Fruit fly (Drosophila melanogaster) whole organism, embryonic: ENCODE data around the gene Atox1.
A peak's percentile ranks its signal among the peaks of the same experiment; 100 is the strongest.

ENCODE experiments used
- Aef1 ChIP-seq: fragments of 200-800 bp; sonication (Bioruptor generic); IDR thresholded peaks from 3 replicates; pipeline ENCODE4 v1.3.6; 2022; ENCODE audit warnings: missing biosample characterization, missing genetic modification characterization
- Antp ChIP-seq: fragments of 200-800 bp; sonication (Bioruptor generic); optimal IDR thresholded peaks from 3 replicates; lab custom pipeline; 2016; ENCODE audit warnings: missing biosample characterization, missing genetic modification characterization
- Atf3 ChIP-seq: fragments of 200-800 bp; sonication (Bioruptor generic); optimal IDR thresholded peaks from 3 replicates; lab custom pipeline; 2016; ENCODE audit warnings: missing biosample characterization, missing genetic modification characterization
- Awh ChIP-seq: fragments of 200-800 bp; sonication (Bioruptor generic); IDR thresholded peaks from 2 replicates; pipeline ENCODE4, ENCODE4 v1.3.6; 2022; ENCODE audit warnings: missing biosample characterization, missing genetic modification characterization
- Bteb2 ChIP-seq: fragments of 200-800 bp; sonication (Bioruptor generic); optimal IDR thresholded peaks from 2 replicates; lab custom pipeline; 2016; ENCODE audit warnings: missing biosample characterization, missing genetic modification characterization
- CG12299 ChIP-seq: fragments of 200-800 bp; sonication (Bioruptor generic); optimal IDR thresholded peaks from 2 replicates; lab custom pipeline; 2018; ENCODE audit warnings: missing biosample characterization, mild to moderate bottlenecking, missing genetic modification characterization
- CG13287 ChIP-seq: fragments of 200-800 bp; sonication (Bioruptor generic); IDR thresholded peaks from 2 replicates; pipeline ENCODE4 v1.3.6; 2022; ENCODE audit warnings: missing biosample characterization, missing genetic modification characterization; ENCODE audit not compliant: partially characterized antibody
- CG13894 ChIP-seq: fragments of 200-800 bp; sonication (Bioruptor generic); optimal IDR thresholded peaks from 3 replicates; lab custom pipeline; 2018; ENCODE audit warnings: missing biosample characterization, mild to moderate bottlenecking, missing genetic modification characterization, moderate library complexity
- CG15601 ChIP-seq: fragments of 200-800 bp; sonication (Bioruptor generic); optimal IDR thresholded peaks from 3 replicates; lab custom pipeline; 2019; ENCODE audit warnings: missing biosample characterization, mild to moderate bottlenecking, missing genetic modification characterization, moderate library complexity
- CG16815 ChIP-seq: fragments of 200-800 bp; sonication (Bioruptor generic); optimal IDR thresholded peaks from 3 replicates; lab custom pipeline; 2017; ENCODE audit warnings: missing biosample characterization, mild to moderate bottlenecking, missing genetic modification characterization
- CG17359 ChIP-seq: fragments of 200-800 bp; sonication (Bioruptor generic); optimal IDR thresholded peaks from 3 replicates; lab custom pipeline; 2018; ENCODE audit warnings: missing biosample characterization, mild to moderate bottlenecking, missing genetic modification characterization, moderate library complexity
- CG17802 ChIP-seq: fragments of 200-800 bp; sonication (Bioruptor generic); optimal IDR thresholded peaks from 2 replicates; lab custom pipeline; 2018; ENCODE audit warnings: missing biosample characterization, mild to moderate bottlenecking, missing genetic modification characterization, moderate library complexity
- CG2889 ChIP-seq: fragments of 200-800 bp; sonication (Bioruptor generic); IDR thresholded peaks from 3 replicates; pipeline ENCODE4 v1.3.6; 2022; ENCODE audit warnings: missing biosample characterization, missing genetic modification characterization
- CG31224 ChIP-seq: fragments of 200-800 bp; sonication (Bioruptor generic); IDR thresholded peaks from 2 replicates; pipeline ENCODE4 v1.3.6; 2022; ENCODE audit warnings: missing biosample characterization, missing genetic modification characterization
- CG32772 ChIP-seq: fragments of 200-800 bp; sonication (Bioruptor generic); IDR thresholded peaks from 2 replicates; pipeline ENCODE4 v1.3.6; 2022; ENCODE audit warnings: missing biosample characterization, missing genetic modification characterization
- CG8944 ChIP-seq: fragments of 200-800 bp; sonication (Bioruptor generic); optimal IDR thresholded peaks from 3 replicates; lab custom pipeline; 2016; ENCODE audit warnings: missing biosample characterization, missing genetic modification characterization
- CG9437 ChIP-seq: fragments of 200-800 bp; sonication (Bioruptor generic); optimal IDR thresholded peaks from 2 replicates; lab custom pipeline; 2018; ENCODE audit warnings: missing biosample characterization, mild to moderate bottlenecking, missing genetic modification characterization
- Camta ChIP-seq: fragments of 200-800 bp; sonication (Bioruptor generic); optimal IDR thresholded peaks from 2 replicates; lab custom pipeline; 2016; ENCODE audit warnings: missing biosample characterization, missing genetic modification characterization
- Chrac-16 ChIP-seq: fragments of 200-800 bp; sonication (Bioruptor generic); optimal IDR thresholded peaks from 3 replicates; lab custom pipeline; 2016; ENCODE audit warnings: missing biosample characterization, missing genetic modification characterization
- CoRest ChIP-seq: fragments of 200-800 bp; sonication (Bioruptor generic); optimal IDR thresholded peaks from 3 replicates; lab custom pipeline; 2018; ENCODE audit warnings: missing biosample characterization, mild to moderate bottlenecking, missing genetic modification characterization, moderate library complexity
- Dbx ChIP-seq: fragments of 200-800 bp; sonication (Bioruptor generic); IDR thresholded peaks from 3 replicates; pipeline ENCODE4 v1.3.6; 2022; ENCODE audit warnings: missing biosample characterization, missing genetic modification characterization
- E2f1 ChIP-seq: fragments of 200-800 bp; sonication (Bioruptor generic); IDR thresholded peaks from 2 replicates; pipeline ENCODE4 v1.3.6; 2022; ENCODE audit warnings: missing biosample characterization, missing genetic modification characterization
- HLH54F ChIP-seq: fragments of 200-800 bp; sonication (Bioruptor generic); optimal IDR thresholded peaks from 3 replicates; lab custom pipeline; 2016; ENCODE audit warnings: missing biosample characterization, missing genetic modification characterization
- Myb ChIP-seq: fragments of 200-800 bp; sonication (Bioruptor generic); optimal IDR thresholded peaks from 2 replicates; lab custom pipeline; 2016; ENCODE audit warnings: missing biosample characterization, missing genetic modification characterization
- Opbp ChIP-seq: fragments of 200-800 bp; sonication (Bioruptor generic); IDR thresholded peaks from 3 replicates; pipeline ENCODE4 v1.3.6; 2022; ENCODE audit warnings: missing biosample characterization, missing genetic modification characterization; ENCODE audit not compliant: partially characterized antibody
- Rfx ChIP-seq: fragments of 200-800 bp; sonication (Bioruptor generic); IDR thresholded peaks from 2 replicates; pipeline ENCODE4 v1.3.6; 2022; ENCODE audit warnings: missing biosample characterization, missing genetic modification characterization
- Sin3A ChIP-seq: fragments of >200 bp; optimal IDR thresholded peaks from 2 replicates; lab custom pipeline; 2018
- Sox102F ChIP-seq: fragments of 200-800 bp; sonication (Bioruptor generic); optimal IDR thresholded peaks from 2 replicates; lab custom pipeline; 2018; ENCODE audit warnings: missing biosample characterization, mild to moderate bottlenecking, missing genetic modification characterization, moderate library complexity
- Sry-δ ChIP-seq: fragments of 200-800 bp; sonication (Bioruptor generic); optimal IDR thresholded peaks from 2 replicates; lab custom pipeline; 2016; ENCODE audit warnings: missing biosample characterization, missing genetic modification characterization
- Ssrp ChIP-seq: fragments of 200-800 bp; sonication (Bioruptor generic); optimal IDR thresholded peaks from 2 replicates; lab custom pipeline; 2018; ENCODE audit warnings: missing biosample characterization, mild to moderate bottlenecking, missing genetic modification characterization, moderate library complexity
- Xrp1 ChIP-seq: fragments of 200-800 bp; sonication (Bioruptor generic); IDR thresholded peaks from 2 replicates; pipeline ENCODE4 v1.3.6; 2022; ENCODE audit warnings: missing biosample characterization, missing genetic modification characterization
- al ChIP-seq: fragments of 200-800 bp; sonication (Bioruptor generic); IDR thresholded peaks from 2 replicates; pipeline ENCODE4 v1.3.6; 2022; ENCODE audit warnings: missing biosample characterization, missing genetic modification characterization
- bcd ChIP-seq: fragments of 200-800 bp; sonication (Bioruptor generic); optimal IDR thresholded peaks from 2 replicates; lab custom pipeline; 2017; ENCODE audit warnings: missing biosample characterization, mild to moderate bottlenecking, missing genetic modification characterization
- chif ChIP-seq, 2 experiments: fragments of 200-800 bp; sonication (Bioruptor generic); optimal IDR thresholded peaks; 3 replicates each; lab custom pipeline; 2016; ENCODE audit warnings: missing biosample characterization in 2 of 2, missing genetic modification characterization in 2 of 2
- crc ChIP-seq: fragments of 200-800 bp; sonication (Bioruptor generic); optimal IDR thresholded peaks from 2 replicates; lab custom pipeline; 2016; ENCODE audit warnings: missing biosample characterization, missing genetic modification characterization
- esg ChIP-seq: fragments of 200-800 bp; sonication (Bioruptor generic); conservative IDR thresholded peaks from 2 replicates; pipeline ENCODE4 v1.3.6; 2022; ENCODE audit warnings: missing biosample characterization, missing genetic modification characterization
- ewg ChIP-seq: fragments of 200-800 bp; sonication (Bioruptor generic); optimal IDR thresholded peaks from 3 replicates; lab custom pipeline; 2017; ENCODE audit warnings: mild to moderate bottlenecking, missing biosample characterization, missing genetic modification reagents, missing genetic modification characterization
- fd3F ChIP-seq: fragments of 200-800 bp; sonication (Bioruptor generic); optimal IDR thresholded peaks from 2 replicates; lab custom pipeline; 2018; ENCODE audit warnings: missing biosample characterization, mild to moderate bottlenecking, missing genetic modification characterization, moderate library complexity
- h ChIP-seq: fragments of >200 bp; optimal IDR thresholded peaks from 2 replicates; lab custom pipeline; 2017
- kay ChIP-seq: fragments of 200-800 bp; sonication (Bioruptor generic); optimal IDR thresholded peaks from 2 replicates; lab custom pipeline; 2016; ENCODE audit warnings: missing biosample characterization, missing genetic modification characterization
- ken ChIP-seq: fragments of 200-800 bp; sonication (Bioruptor generic); IDR thresholded peaks from 3 replicates; pipeline ENCODE4 v1.3.6; 2022; ENCODE audit warnings: missing biosample characterization, missing genetic modification characterization
- mam ChIP-seq: fragments of 200-800 bp; sonication (Bioruptor generic); optimal IDR thresholded peaks from 3 replicates; lab custom pipeline; 2016; ENCODE audit warnings: missing biosample characterization, missing genetic modification characterization
- nerfin-1 ChIP-seq: fragments of 200-800 bp; sonication (Bioruptor generic); optimal IDR thresholded peaks from 3 replicates; lab custom pipeline; 2019; ENCODE audit warnings: missing biosample characterization, mild to moderate bottlenecking, missing genetic modification characterization, moderate library complexity
- pho ChIP-seq: fragments of 200-800 bp; sonication (Bioruptor generic); optimal IDR thresholded peaks from 2 replicates; lab custom pipeline; 2016; ENCODE audit warnings: missing biosample characterization, missing genetic modification characterization
- pnt ChIP-seq: fragments of 200-800 bp; sonication (Bioruptor generic); optimal IDR thresholded peaks from 3 replicates; lab custom pipeline; 2016; ENCODE audit warnings: missing biosample characterization, missing genetic modification characterization
- prd ChIP-seq, 3 experiments: fragments of >200 bp in 2 of 3; fragments of 200-800 bp in 1 of 3; sonication (Bioruptor generic) in 1 of 3; optimal IDR thresholded peaks in 2 of 3; IDR thresholded peaks in 1 of 3; 2 replicates in 2 of 3; 3 replicates in 1 of 3; pipeline versions ENCODE4 v1.3.6 to Lab custom; 2017 to 2022; ENCODE audit warnings: missing biosample characterization in 1 of 3, missing genetic modification characterization in 1 of 3
- sisA ChIP-seq: fragments of 200-800 bp; sonication (Bioruptor generic); IDR thresholded peaks from 2 replicates; pipeline ENCODE4 v1.3.6; 2022; ENCODE audit warnings: missing biosample characterization, missing genetic modification characterization
- ssp ChIP-seq: fragments of 200-800 bp; sonication (Bioruptor generic); IDR thresholded peaks from 2 replicates; pipeline ENCODE4 v1.3.6; 2022; ENCODE audit warnings: missing biosample characterization, missing genetic modification characterization
- vfl ChIP-seq: fragments of 200-800 bp; sonication (Bioruptor generic); optimal IDR thresholded peaks from 2 replicates; lab custom pipeline; 2016; ENCODE audit warnings: missing biosample characterization, missing genetic modification characterization
- vvl ChIP-seq: fragments of 200-800 bp; sonication (Bioruptor generic); IDR thresholded peaks from 2 replicates; pipeline ENCODE4 v1.3.6; 2022; ENCODE audit warnings: missing biosample characterization, missing genetic modification characterization
- yki ChIP-seq: fragments of >200 bp; optimal IDR thresholded peaks from 3 replicates; lab custom pipeline; 2018
- zfh1 ChIP-seq: fragments of 200-800 bp; sonication (Bioruptor generic); IDR thresholded peaks from 3 replicates; pipeline ENCODE4 v1.3.6; 2022; ENCODE audit warnings: missing biosample characterization, missing genetic modification characterization

Atox1 gene

DNA sequence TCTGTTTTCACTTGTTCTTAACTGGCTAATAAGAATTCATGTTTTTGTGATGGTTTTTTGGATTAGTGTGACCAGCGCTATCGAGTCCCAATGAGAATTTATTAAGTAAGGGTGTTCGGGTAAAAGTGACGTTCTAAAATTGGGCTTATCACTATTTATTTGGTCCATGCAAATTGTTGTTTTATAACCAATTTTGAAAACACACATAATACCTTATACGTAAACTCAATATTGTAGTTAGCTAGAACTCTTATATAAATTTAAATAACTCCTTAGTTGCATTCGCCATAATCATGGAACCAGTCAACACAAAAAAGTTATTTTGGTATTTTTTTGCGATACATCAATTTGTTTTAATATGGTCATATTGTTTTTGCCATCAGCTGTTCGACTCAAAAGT is 38.9 kb downstream of the Atox1 start, which contains the start of the genes Als2 and CG11248 (continued):
- TF ChIP-seq CG31224 (peak; percentile 34; the same call in 1 of the 2 replicates), Rfx (GFP tag; lab: Robert Waterston, UW) (peak; percentile 80), Sry-δ (GFP tag; lab: Kevin White, UChicago) (peak; percentile 60), zfh1 (GFP tag; lab: Robert Waterston, UW) (0 out of 3 replicates have a peak, but pooled peaks have one; percentile 47), yki (lab: Kevin White, UChicago) (no peak), Xrp1 (GFP tag; lab: Robert Waterston, UW) (peak; percentile 77; the same call in 1 of the 2 replicates), pho (peak; percentile 53), Myb (GFP tag; lab: Kevin White, UChicago) (peak; percentile 4), esg (GFP tag; lab: Robert Waterston, UW) (peak; percentile 62), CG13287 (GFP tag; lab: Robert Waterston, UW) (0 out of 2 replicates have a peak, but pooled peaks have one; percentile 8), CG8944 (GFP tag; lab: Kevin White, UChicago) (peak; percentile 65), Aef1 (GFP tag; lab: Robert Waterston, UW) (peak; percentile 69), pnt (GFP tag; lab: Kevin White, UChicago) (peak; percentile 75), crc (GFP tag; lab: Kevin White, UChicago) (peak; percentile 12), vvl (GFP tag; lab: Robert Waterston, UW) (peak; percentile 64), Sin3A (lab: Kevin White, UChicago) (peak; percentile 6), al (GFP tag; lab: Robert Waterston, UW) (peak; percentile 63; the same call in 1 of the 2 replicates), CG2889 (no peak), CG17802 (tag; lab: Kevin White, UChicago) (peak; percentile 50), ewg (GFP tag; lab: Kevin White, UChicago) (peak; percentile 52), CG9437 (GFP tag; lab: Kevin White, UChicago) (peak; percentile 24), CG13894 (no peak), Camta (GFP tag; lab: Kevin White, UChicago) (peak; percentile 55), Dbx (GFP tag; lab: Robert Waterston, UW) (peak; percentile 70), ken (GFP tag; lab: Robert Waterston, UW) (peak; percentile 67; the same call in 1 of the 3 replicates), Awh (GFP tag; lab: Robert Waterston, UW) (0 out of 2 replicates have a peak, but pooled peaks have one; percentile 18), Sox102F (GFP tag; lab: Kevin White, UChicago) (peak; percentile 77), CG16815 (GFP tag; lab: Kevin White, UChicago) (peak; percentile 57), h (lab: Kevin White, UChicago) (no peak), ssp (peak; percentile 78), bcd (GFP tag; lab: Kevin White, UChicago) (peak; percentile 67), CoRest (tag; lab: Kevin White, UChicago) (peak; percentile 87), sisA (GFP tag; lab: Robert Waterston, UW) (peak; percentile 76), CG32772 (peak; percentile 63), Atf3 (peak; percentile 57), Bteb2 (GFP tag; lab: Kevin White, UChicago) (peak; percentile 73), CG17359 (tag; lab: Kevin White, UChicago) (peak; percentile 59), CG15601 (tag; lab: Kevin White, UChicago) (peak; percentile 69), Opbp (GFP tag; lab: Robert Waterston, UW) (no peak), Ssrp (tag; lab: Kevin White, UChicago) (peak; percentile 80), Chrac-16 (GFP tag; lab: Kevin White, UChicago) (peak; percentile 70), E2f1 (GFP tag; lab: Robert Waterston, UW) (peak; percentile 63), mam (GFP tag; lab: Kevin White, UChicago) (peak; percentile 77), fd3F (GFP tag; lab: Kevin White, UChicago) (peak; percentile 70), nerfin-1 (peak; percentile 68), Antp (GFP tag; lab: Kevin White, UChicago) (peak; percentile 57), CG12299 (tag; lab: Kevin White, UChicago) (peak; percentile 36), kay (GFP tag; lab: Kevin White, UChicago) (peak; percentile 49), prd (optimal IDR thresholded peaks at IDR 0.05; lab: Kevin White, UChicago) (no peak), prd (GFP tag; IDR thresholded peaks at IDR 0.05; lab: Robert Waterston, UW) (peak; percentile 84), vfl (GFP tag; lab: Kevin White, UChicago) (peak; percentile 59), chif (GFP tag; optimal IDR thresholded peaks at IDR 0.05; lab: Kevin White, UChicago) (peak; percentile 27 to 84), HLH54F (GFP tag; lab: Kevin White, UChicago) (peak; percentile 79)
